Fruit fly (Drosophila melanogaster) whole organism, embryonic: ENCODE results near the gene Cralbp.

Experiments
- ATbp ChIP-seq: fragments of 200-800 bp; sonication (Bioruptor generic); optimal IDR thresholded peaks from 2 replicates; lab custom pipeline; 2017; ENCODE audit warnings: missing biosample characterization, mild to moderate bottlenecking, missing genetic modification characterization, missing genetic modification reagents
- Asciz ChIP-seq: fragments of 200-800 bp; sonication (Bioruptor generic); optimal IDR thresholded peaks from 2 replicates; lab custom pipeline; 2017; ENCODE audit warnings: missing biosample characterization, mild to moderate bottlenecking, missing genetic modification characterization, missing genetic modification reagents
- CG10431 ChIP-seq: fragments of 200-800 bp; sonication (Bioruptor generic); optimal IDR thresholded peaks from 3 replicates; lab custom pipeline; 2018; ENCODE audit warnings: missing biosample characterization, mild to moderate bottlenecking, missing genetic modification characterization
- CG10565 ChIP-seq: fragments of 200-800 bp; sonication (Bioruptor generic); optimal IDR thresholded peaks from 3 replicates; lab custom pipeline; 2016; ENCODE audit warnings: missing biosample characterization, mild to moderate bottlenecking, missing genetic modification characterization
- CG12155 ChIP-seq: fragments of 200-800 bp; sonication (Bioruptor generic); optimal IDR thresholded peaks from 3 replicates; lab custom pipeline; 2016; ENCODE audit warnings: missing biosample characterization, missing genetic modification characterization
- CG12659 ChIP-seq: fragments of 200-800 bp; sonication (Bioruptor generic); optimal IDR thresholded peaks from 3 replicates; lab custom pipeline; 2017; ENCODE audit warnings: mild to moderate bottlenecking, missing biosample characterization, missing genetic modification reagents, missing genetic modification characterization
- CG13123 ChIP-seq: fragments of 200-800 bp; sonication (Bioruptor generic); optimal IDR thresholded peaks from 2 replicates; lab custom pipeline; 2016; ENCODE audit warnings: missing biosample characterization, missing genetic modification characterization
- CG14050 ChIP-seq: fragments of 200-800 bp; sonication (Bioruptor generic); IDR thresholded peaks from 3 replicates; pipeline ENCODE4 v1.3.6; 2022; ENCODE audit warnings: missing biosample characterization, missing genetic modification characterization
- CG14667 ChIP-seq: fragments of 200-800 bp; sonication (Bioruptor generic); IDR thresholded peaks from 2 replicates; pipeline ENCODE4 v1.3.6; 2022; ENCODE audit warnings: missing biosample characterization, missing genetic modification characterization
- CG1647 ChIP-seq: fragments of 200-800 bp; sonication (Bioruptor generic); optimal IDR thresholded peaks from 3 replicates; lab custom pipeline; 2016; ENCODE audit warnings: missing biosample characterization, missing genetic modification characterization
- CG16815 ChIP-seq: fragments of 200-800 bp; sonication (Bioruptor generic); optimal IDR thresholded peaks from 3 replicates; lab custom pipeline; 2017; ENCODE audit warnings: missing biosample characterization, mild to moderate bottlenecking, missing genetic modification characterization
- CG18599 ChIP-seq: fragments of 200-800 bp; sonication (Bioruptor generic); optimal IDR thresholded peaks from 3 replicates; lab custom pipeline; 2017; ENCODE audit warnings: missing biosample characterization, missing genetic modification characterization, mild to moderate bottlenecking, moderate library complexity, missing genetic modification reagents
- CG31441 ChIP-seq: fragments of 200-800 bp; sonication (Bioruptor generic); IDR thresholded peaks from 2 replicates; pipeline ENCODE4 v1.3.6; 2022; ENCODE audit warnings: missing biosample characterization, missing genetic modification characterization
- CG34224 ChIP-seq: fragments of 200-800 bp; sonication (Bioruptor generic); IDR thresholded peaks from 3 replicates; pipeline ENCODE4 v1.3.6; 2022; ENCODE audit warnings: missing biosample characterization, missing genetic modification characterization; ENCODE audit not compliant: partially characterized antibody
- CG6765 ChIP-seq: fragments of 200-800 bp; sonication (Bioruptor generic); optimal IDR thresholded peaks from 3 replicates; lab custom pipeline; 2017; ENCODE audit warnings: missing biosample characterization, mild to moderate bottlenecking, missing genetic modification characterization
- CG7556 ChIP-seq: fragments of 200-800 bp; sonication (Bioruptor generic); optimal IDR thresholded peaks from 2 replicates; lab custom pipeline; 2017; ENCODE audit warnings: missing biosample characterization, mild to moderate bottlenecking, missing genetic modification characterization
- CG8765 ChIP-seq: fragments of 200-800 bp; sonication (Bioruptor generic); IDR thresholded peaks from 2 replicates; pipeline ENCODE4 v1.3.6; 2022; ENCODE audit warnings: missing biosample characterization, missing genetic modification characterization
- CHES-1-like ChIP-seq: fragments of 200-800 bp; sonication (Bioruptor generic); optimal IDR thresholded peaks from 2 replicates; lab custom pipeline; 2016; ENCODE audit warnings: missing biosample characterization, missing genetic modification characterization
- D ChIP-seq, 2 experiments: fragments of 200-800 bp in 1 of 2; fragments of >200 bp in 1 of 2; sonication (Bioruptor generic) in 1 of 2; optimal IDR thresholded peaks; 2 replicates in 1 of 2; 3 replicates in 1 of 2; lab custom pipeline; 2017; ENCODE audit warnings: mild to moderate bottlenecking in 1 of 2, missing biosample characterization in 1 of 2, missing genetic modification characterization in 1 of 2, missing genetic modification reagents in 1 of 2
- E2f1 ChIP-seq: fragments of 200-800 bp; sonication (Bioruptor generic); IDR thresholded peaks from 2 replicates; pipeline ENCODE4 v1.3.6; 2022; ENCODE audit warnings: missing biosample characterization, missing genetic modification characterization
- HmgD ChIP-seq: fragments of 200-800 bp; sonication (Bioruptor generic); optimal IDR thresholded peaks from 3 replicates; lab custom pipeline; 2016; ENCODE audit warnings: missing biosample characterization, missing genetic modification characterization
- HmgZ ChIP-seq: fragments of 200-800 bp; sonication (Bioruptor generic); optimal IDR thresholded peaks from 2 replicates; lab custom pipeline; 2018; ENCODE audit warnings: missing biosample characterization, mild to moderate bottlenecking, missing genetic modification characterization
- Hr78 ChIP-seq, 2 experiments: fragments of 200-800 bp in 1 of 2; fragments of >200 bp in 1 of 2; sonication (Bioruptor generic) in 1 of 2; optimal IDR thresholded peaks; 2 replicates each; lab custom pipeline; 2017 to 2019; ENCODE audit warnings: missing biosample characterization in 2 of 2, missing genetic modification characterization in 2 of 2, mild to moderate bottlenecking in 1 of 2, moderate library complexity in 1 of 2
- Nf-YA ChIP-seq: fragments of 200-800 bp; sonication (Bioruptor generic); IDR thresholded peaks from 2 replicates; pipeline ENCODE4 v1.3.6; 2022; ENCODE audit warnings: missing biosample characterization, missing genetic modification characterization
- Nf-YC ChIP-seq: fragments of 200-800 bp; optimal IDR thresholded peaks from 3 replicates; lab custom pipeline; 2019; ENCODE audit warnings: missing biosample characterization, mild to moderate bottlenecking, missing genetic modification characterization, moderate library complexity
- NfI ChIP-seq: fragments of 200-800 bp; sonication (Bioruptor generic); optimal IDR thresholded peaks from 3 replicates; lab custom pipeline; 2018; ENCODE audit warnings: missing biosample characterization, mild to moderate bottlenecking, missing genetic modification characterization, moderate library complexity
- bab2 ChIP-seq: fragments of 200-800 bp; sonication (Bioruptor generic); optimal IDR thresholded peaks from 2 replicates; lab custom pipeline; 2016; ENCODE audit warnings: missing biosample characterization, missing genetic modification characterization
- chn ChIP-seq: fragments of 200-800 bp; sonication (Bioruptor generic); optimal IDR thresholded peaks from 2 replicates; lab custom pipeline; 2016; ENCODE audit warnings: missing biosample characterization, missing genetic modification characterization
- crc ChIP-seq: fragments of 200-800 bp; sonication (Bioruptor generic); optimal IDR thresholded peaks from 2 replicates; lab custom pipeline; 2016; ENCODE audit warnings: missing biosample characterization, missing genetic modification characterization
- dmrt11E ChIP-seq: fragments of 200-800 bp; sonication (Bioruptor generic); optimal IDR thresholded peaks from 3 replicates; lab custom pipeline; 2018; ENCODE audit warnings: missing biosample characterization, mild to moderate bottlenecking, missing genetic modification characterization, moderate library complexity
- dpn ChIP-seq, 2 experiments: fragments of 200-800 bp; sonication (Bioruptor generic); optimal IDR thresholded peaks; 3 replicates each; lab custom pipeline; 2016; ENCODE audit warnings: missing biosample characterization in 2 of 2, missing genetic modification characterization in 2 of 2
- gro ChIP-seq: fragments of 200-800 bp; sonication (Bioruptor generic); optimal IDR thresholded peaks from 2 replicates; lab custom pipeline; 2016; ENCODE audit warnings: missing biosample characterization, missing genetic modification characterization
- hkb ChIP-seq, 2 experiments: fragments of 200-800 bp in 1 of 2; fragments of >200 bp in 1 of 2; sonication (Bioruptor generic) in 1 of 2; IDR thresholded peaks in 1 of 2; optimal IDR thresholded peaks in 1 of 2; 2 replicates each; pipeline versions ENCODE4 v1.3.6 to Lab custom; 2017 to 2022; ENCODE audit warnings: missing biosample characterization in 1 of 2, missing genetic modification characterization in 1 of 2
- mam ChIP-seq: fragments of 200-800 bp; sonication (Bioruptor generic); optimal IDR thresholded peaks from 3 replicates; lab custom pipeline; 2016; ENCODE audit warnings: missing biosample characterization, missing genetic modification characterization
- nmo ChIP-seq: fragments of 200-800 bp; sonication (Bioruptor generic); optimal IDR thresholded peaks from 2 replicates; lab custom pipeline; 2018; ENCODE audit warnings: missing biosample characterization, mild to moderate bottlenecking, missing genetic modification characterization, moderate library complexity
- pb ChIP-seq: fragments of 200-800 bp; sonication (Bioruptor generic); optimal IDR thresholded peaks from 3 replicates; lab custom pipeline; 2016; ENCODE audit warnings: missing biosample characterization, missing genetic modification characterization
- phol ChIP-seq: fragments of 200-800 bp; sonication (Bioruptor generic); optimal IDR thresholded peaks from 3 replicates; lab custom pipeline; 2018; ENCODE audit warnings: missing biosample characterization, mild to moderate bottlenecking, missing genetic modification characterization, moderate library complexity
- pzg ChIP-seq: fragments of 200-800 bp; sonication (Bioruptor generic); optimal IDR thresholded peaks from 3 replicates; lab custom pipeline; 2018; ENCODE audit warnings: missing biosample characterization, mild to moderate bottlenecking, missing genetic modification characterization, moderate library complexity
- rib ChIP-seq: fragments of 200-800 bp; sonication (Bioruptor generic); IDR thresholded peaks from 2 replicates; pipeline ENCODE4 v1.3.6; 2022; ENCODE audit warnings: missing biosample characterization, missing genetic modification characterization
- sc ChIP-seq, 3 experiments: fragments of >200 bp in 2 of 3; fragments of 200-800 bp in 1 of 3; sonication (Bioruptor generic) in 1 of 3; optimal IDR thresholded peaks; 2 replicates in 2 of 3; 3 replicates in 1 of 3; lab custom pipeline; 2017; ENCODE audit warnings: mild to moderate bottlenecking in 1 of 3, missing biosample characterization in 1 of 3, missing genetic modification characterization in 1 of 3, missing genetic modification reagents in 1 of 3
- schlank ChIP-seq: fragments of 200-800 bp; sonication (Bioruptor generic); optimal IDR thresholded peaks from 2 replicates; lab custom pipeline; 2018; ENCODE audit warnings: missing biosample characterization, mild to moderate bottlenecking, missing genetic modification characterization
- scrt ChIP-seq: fragments of 200-800 bp; sonication (Bioruptor generic); optimal IDR thresholded peaks from 2 replicates; lab custom pipeline; 2018; ENCODE audit warnings: missing biosample characterization, mild to moderate bottlenecking, missing genetic modification characterization, moderate library complexity
- sd ChIP-seq: fragments of 200-800 bp; sonication (Bioruptor generic); optimal IDR thresholded peaks from 3 replicates; lab custom pipeline; 2018; ENCODE audit warnings: missing biosample characterization, mild to moderate bottlenecking, missing genetic modification characterization, moderate library complexity
- sens ChIP-seq: fragments of 200-800 bp; sonication (Bioruptor generic); peaks from one replicate; lab custom pipeline; 2016; ENCODE audit warnings: missing biosample characterization, missing genetic modification characterization
- sens-2 ChIP-seq: fragments of 200-800 bp; sonication (Bioruptor generic); IDR thresholded peaks from 2 replicates; pipeline ENCODE4 v1.3.6; 2022; ENCODE audit warnings: missing biosample characterization, missing genetic modification characterization
- sisA ChIP-seq: fragments of 200-800 bp; sonication (Bioruptor generic); IDR thresholded peaks from 2 replicates; pipeline ENCODE4 v1.3.6; 2022; ENCODE audit warnings: missing biosample characterization, missing genetic modification characterization
- so ChIP-seq: fragments of 200-800 bp; sonication (Bioruptor generic); IDR thresholded peaks from 3 replicates; pipeline ENCODE4 v1.3.6; 2022; ENCODE audit warnings: missing biosample characterization, missing genetic modification characterization
- sug ChIP-seq: fragments of 200-800 bp; optimal IDR thresholded peaks from 2 replicates; lab custom pipeline; 2019; ENCODE audit warnings: missing biosample characterization, mild to moderate bottlenecking, missing genetic modification characterization, moderate library complexity
- trem ChIP-seq: fragments of 200-800 bp; optimal IDR thresholded peaks from 3 replicates; lab custom pipeline; 2019; ENCODE audit warnings: missing biosample characterization, mild to moderate bottlenecking, missing genetic modification characterization, moderate library complexity

The Cralbp gene

dm6 chr3L:5789663-5790062 lies 3.1 kb upstream of the Cralbp start (continued):
- TF ChIP-seq NfI (peak; percentile 6), mam (GFP tag; lab: Kevin White, UChicago) (peak; percentile 39), sens-2 (GFP tag; lab: Robert Waterston, UW) (no peak), CG7556 (GFP tag; lab: Kevin White, UChicago) (peak; percentile 5), Asciz (GFP tag; lab: Kevin White, UChicago) (no peak), rib (GFP tag; lab: Robert Waterston, UW) (no peak), sc (optimal IDR thresholded peaks at IDR 0.05; lab: Kevin White, UChicago) (no peak), sc (GFP tag; optimal IDR thresholded peaks at IDR 0.05; lab: Kevin White, UChicago) (no peak), CG18599 (GFP tag; lab: Kevin White, UChicago) (peak; percentile 58), dmrt11E (tag; lab: Kevin White, UChicago) (no peak), bab2 (GFP tag; lab: Kevin White, UChicago) (peak; percentile 57), CG10565 (GFP tag; lab: Kevin White, UChicago) (no peak), scrt (GFP tag; lab: Kevin White, UChicago) (peak; percentile 84), CG34224 (no peak), pb (GFP tag; lab: Kevin White, UChicago) (no peak), CG6765 (GFP tag; lab: Kevin White, UChicago) (peak; percentile 51), E2f1 (GFP tag; lab: Robert Waterston, UW) (no peak), sisA (GFP tag; lab: Robert Waterston, UW) (no peak), Hr78 (GFP tag; optimal IDR thresholded peaks at IDR 0.05; lab: Kevin White, UChicago) (no peak), CG1647 (GFP tag; lab: Kevin White, UChicago) (peak; percentile 19), nmo (GFP tag; lab: Kevin White, UChicago) (peak; percentile 16), CG14667 (GFP tag; lab: Robert Waterston, UW) (no peak), CG16815 (GFP tag; lab: Kevin White, UChicago) (no peak), trem (tag; lab: Kevin White, UChicago) (peak; percentile 98), CG13123 (no peak), hkb (optimal IDR thresholded peaks at IDR 0.05; lab: Kevin White, UChicago) (no peak), hkb (GFP tag; IDR thresholded peaks at IDR 0.05; lab: Robert Waterston, UW) (peak; percentile 66), chn (GFP tag; lab: Kevin White, UChicago) (no peak), sens (GFP tag; lab: Kevin White, UChicago) (peak; percentile 94), so (GFP tag; lab: Robert Waterston, UW) (no peak), CG8765 (no peak), D (optimal IDR thresholded peaks at IDR 0.05; lab: Kevin White, UChicago) (no peak), D (GFP tag; optimal IDR thresholded peaks at IDR 0.05; lab: Kevin White, UChicago) (no peak), CG31441 (GFP tag; lab: Robert Waterston, UW) (no peak; the same call in 1 of the 2 replicates), sug (peak; percentile 46), CG12659 (peak; percentile 37), Nf-YA (GFP tag; lab: Robert Waterston, UW) (no peak), HmgD (GFP tag; lab: Kevin White, UChicago) (no peak), pzg (GFP tag; lab: Kevin White, UChicago) (peak; percentile 66), CG10431 (GFP tag; lab: Kevin White, UChicago) (no peak), gro (peak; percentile 74), Nf-YC (tag; lab: Kevin White, UChicago) (peak; percentile 26), sd (no peak), ATbp (GFP tag; lab: Kevin White, UChicago) (no peak), crc (GFP tag; lab: Kevin White, UChicago) (peak; percentile 4), HmgZ (peak; percentile 57), dpn (GFP tag; optimal IDR thresholded peaks at IDR 0.05; lab: Kevin White, UChicago) (peak; percentile 22 to 46), CG14050 (no peak), CG12155 (GFP tag; lab: Kevin White, UChicago) (peak; percentile 17), phol (tag; lab: Kevin White, UChicago) (peak; percentile 35), CHES-1-like (no peak), schlank (tag; lab: Kevin White, UChicago) (no peak)
